Fruit fly (Drosophila melanogaster): ENCODE data around the gene CG31789.

DNA sequence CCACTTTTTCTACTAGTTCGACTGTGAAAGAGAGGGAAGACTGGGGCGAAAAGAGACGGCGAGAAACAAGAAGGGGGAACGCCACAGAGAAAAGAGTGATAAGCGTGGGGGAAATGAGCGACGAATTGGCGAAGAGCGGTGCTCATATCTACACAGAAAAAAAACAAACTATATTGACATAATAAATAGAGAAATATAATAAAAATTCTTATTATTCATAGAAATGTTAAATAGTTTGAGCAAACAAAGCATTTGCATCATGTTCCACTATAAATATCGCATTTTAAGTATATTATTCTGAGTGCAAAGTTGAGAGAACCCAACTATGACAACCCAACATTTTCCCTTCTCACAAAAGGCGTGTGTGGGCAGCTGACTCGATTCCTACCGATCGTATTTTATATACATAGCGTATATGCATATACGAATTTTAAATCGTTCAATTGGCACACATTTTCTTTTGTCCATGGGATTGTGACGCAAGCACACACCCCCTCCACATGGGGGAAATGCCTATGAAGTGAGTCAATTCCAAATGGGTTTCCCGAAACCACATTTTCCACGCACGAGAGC lies 47.7 kb upstream of the CG31789 start:
- TF ChIP-seq psq (optimal IDR thresholded peaks at IDR 0.05) (no peak), h (optimal IDR thresholded peaks at IDR 0.05) (no peak), ttk (optimal IDR thresholded peaks at IDR 0.05) (no peak), Sin3A (optimal IDR thresholded peaks at IDR 0.05) (no peak), insv (optimal IDR thresholded peaks at IDR 0.05) (no peak), Myc (optimal IDR thresholded peaks at IDR 0.05) (no peak)
